Fruit fly (Drosophila melanogaster) Kc167 (cell line): ENCODE data around the gene CG5500.

Experiments used
- Myc ChIP-seq: fragments of >200 bp; optimal IDR thresholded peaks from 2 replicates; lab custom pipeline; 2017; ENCODE audit warnings: missing external identifiers
- Sin3A ChIP-seq: fragments of >200 bp; optimal IDR thresholded peaks from 2 replicates; lab custom pipeline; 2018; ENCODE audit warnings: missing external identifiers
- h ChIP-seq: fragments of >200 bp; optimal IDR thresholded peaks from 3 replicates; lab custom pipeline; 2018; ENCODE audit warnings: missing external identifiers
- insv ChIP-seq: fragments of >200 bp; optimal IDR thresholded peaks from 3 replicates; lab custom pipeline; 2018; ENCODE audit warnings: missing external identifiers

- no peak for TF ChIP-seq h (lab: Kevin White, UChicago)
- TF ChIP-seq Myc (lab: Kevin White, UChicago): no peak
- no peak for TF ChIP-seq insv (lab: Kevin White, UChicago)
- no peak for TF ChIP-seq Sin3A (lab: Kevin White, UChicago)
Observed at dm6 chr3R:26897302-26897701, 20.9 kb downstream of the CG5500 start.
